Fruit fly (Drosophila melanogaster) ovary, adult (tissue): ENCODE data around the gene CG14810.

Experiments
- CG17801 ChIP-seq: fragments of 200-800 bp; optimal IDR thresholded peaks from 2 replicates; lab custom pipeline; 2019; ENCODE audit warnings: missing biosample characterization, mild to moderate bottlenecking, missing genetic modification characterization, moderate library complexity; ENCODE audit not compliant: partially characterized antibody

CG14810 gene

dm6 chrX:1834702-1835376 is 14.7 kb upstream of the CG14810 start:
- TF ChIP-seq CG17801 (GFP tag; lab: Kevin White, UChicago), result peak; percentile 74

- TF ChIP-seq CG17801 (GFP tag; lab: Kevin White, UChicago), result no peak
Measured at dm6 chrX:1832699-1833098, 12.6 kb upstream of the CG14810 start.

dm6 chrX:1831219-1831555 is 11.0 kb upstream of the CG14810 start:
- no peak for TF ChIP-seq CG17801 (GFP tag; lab: Kevin White, UChicago)

- peak; percentile 98 for TF ChIP-seq CG17801 (GFP tag; lab: Kevin White, UChicago)
Measured at dm6 chrX:1830396-1831218, 10.5 kb upstream of the CG14810 start.

- no peak for TF ChIP-seq CG17801 (GFP tag; lab: Kevin White, UChicago)
Measured at dm6 chrX:1828097-1828496, 8.0 kb upstream of the CG14810 start.

- TF ChIP-seq CG17801 (GFP tag; lab: Kevin White, UChicago), result peak; percentile 35
Measured at dm6 chrX:1825912-1826862, 6.0 kb upstream of the CG14810 start.

dm6 chrX:1824610-1824948 is 4.4 kb upstream of the CG14810 start:
- TF ChIP-seq CG17801 (GFP tag; lab: Kevin White, UChicago), result no peak

- TF ChIP-seq CG17801 (GFP tag; lab: Kevin White, UChicago), result no peak
Measured at dm6 chrX:1823883-1824609, 3.9 kb upstream of the CG14810 start.

dm6 chrX:1822281-1822680 is 2.1 kb upstream of the CG14810 start, which contains the start of gene CG14811:
TSS of gene CG14811 (minus strand) at chrX:1822381.
- no peak for TF ChIP-seq CG17801 (GFP tag; lab: Kevin White, UChicago)

dm6 chrX:1821039-1821438 is 898 bp upstream of the CG14810 start:
- no peak for TF ChIP-seq CG17801 (GFP tag; lab: Kevin White, UChicago)

dm6 chrX:1819026-1819425 is 1.1 kb downstream of the CG14810 start:
- peak; percentile 4 for TF ChIP-seq CG17801 (GFP tag; lab: Kevin White, UChicago)

- TF ChIP-seq CG17801 (GFP tag; lab: Kevin White, UChicago), result no peak
Measured at dm6 chrX:1811173-1811572, 9.0 kb downstream of the CG14810 start.

- TF ChIP-seq CG17801 (GFP tag; lab: Kevin White, UChicago), result no peak
Measured at dm6 chrX:1793793-1794358, 26.3 kb downstream of the CG14810 start.

- no peak for TF ChIP-seq CG17801 (GFP tag; lab: Kevin White, UChicago)
Measured at dm6 chrX:1789266-1789665, 30.9 kb downstream of the CG14810 start, which contains the start of gene CG32806. TSS of gene CG32806 (plus strand) at chrX:1789566.
